Fruit fly (Drosophila melanogaster): ENCODE results near the gene Gmppb.

Gene Gmppb

DNA sequence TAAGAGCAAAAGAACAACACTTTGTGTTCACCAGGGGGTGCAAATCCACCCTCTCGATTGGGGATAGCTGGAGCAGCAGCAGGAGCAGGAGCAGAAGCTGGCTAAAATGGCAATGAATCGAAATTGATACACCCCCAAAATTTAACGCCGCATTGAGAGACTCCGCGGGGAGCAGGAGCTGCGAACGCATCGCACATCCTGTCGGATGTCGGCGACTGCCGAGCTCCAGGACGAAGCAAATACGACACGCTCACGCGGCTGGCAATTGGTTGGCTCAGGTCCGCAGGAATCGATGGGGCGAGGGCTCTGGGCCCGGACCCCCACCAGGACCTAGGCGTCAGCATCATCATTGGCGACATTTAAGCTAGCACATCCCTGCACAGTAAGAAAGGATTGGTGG, 31.7 kb downstream of the Gmppb start:
- TF ChIP-seq rgr (GFP tag; optimal IDR thresholded peaks at IDR 0.05) (no peak), Jra (GFP tag; optimal IDR thresholded peaks at IDR 0.05) (no peak)

DNA sequence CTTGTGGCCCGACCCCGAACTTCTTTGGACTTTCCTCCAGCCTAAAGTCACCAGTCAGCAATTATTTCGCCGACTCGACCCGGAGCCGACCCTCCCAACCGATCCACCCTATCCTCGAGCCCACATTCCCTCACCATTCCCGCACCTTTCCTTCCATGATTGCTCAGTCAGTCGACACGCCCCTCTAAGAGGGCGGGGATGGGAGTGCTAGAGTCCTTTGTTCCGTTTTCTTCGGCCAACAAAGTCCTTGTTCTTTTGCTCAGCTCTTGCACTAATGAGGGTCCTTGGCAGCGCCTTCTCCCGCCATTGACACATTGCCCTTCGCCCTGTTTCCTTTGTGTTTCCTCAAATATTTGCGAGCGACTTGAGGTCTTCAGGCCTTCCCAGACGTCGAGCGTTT, 34.1 kb downstream of the Gmppb start:
- TF ChIP-seq Sp1 (GFP tag; optimal IDR thresholded peaks at IDR 0.05) (no peak), sv (GFP tag; optimal IDR thresholded peaks at IDR 0.05) (no peak), pan (optimal IDR thresholded peaks at IDR 0.05) (no peak), Dfd (GFP tag; optimal IDR thresholded peaks at IDR 0.05) (no peak), GATAd (GFP tag; optimal IDR thresholded peaks at IDR 0.05) (no peak), rgr (GFP tag; optimal IDR thresholded peaks at IDR 0.05) (no peak), jim (GFP tag; optimal IDR thresholded peaks at IDR 0.05) (no peak), tai (GFP tag; optimal IDR thresholded peaks at IDR 0.05) (no peak), usp (GFP tag; optimal IDR thresholded peaks at IDR 0.05) (no peak), lola (GFP tag; optimal IDR thresholded peaks at IDR 0.05) (no peak), Jra (GFP tag; optimal IDR thresholded peaks at IDR 0.05) (no peak), OdsH (GFP tag; optimal IDR thresholded peaks at IDR 0.05) (no peak), CrebA (GFP tag; optimal IDR thresholded peaks at IDR 0.05; ENCODE audit: borderline replicate concordance) (no peak), h (GFP tag; optimal IDR thresholded peaks at IDR 0.05) (no peak), HLH106 (tag; optimal IDR thresholded peaks at IDR 0.05) (no peak), woc (GFP tag; optimal IDR thresholded peaks at IDR 0.05) (no peak), CG9705 (GFP tag; optimal IDR thresholded peaks at IDR 0.05) (no peak), Vsx2 (GFP tag; optimal IDR thresholded peaks at IDR 0.05; ENCODE audit: partially characterized antibody) (no peak)

DNA sequence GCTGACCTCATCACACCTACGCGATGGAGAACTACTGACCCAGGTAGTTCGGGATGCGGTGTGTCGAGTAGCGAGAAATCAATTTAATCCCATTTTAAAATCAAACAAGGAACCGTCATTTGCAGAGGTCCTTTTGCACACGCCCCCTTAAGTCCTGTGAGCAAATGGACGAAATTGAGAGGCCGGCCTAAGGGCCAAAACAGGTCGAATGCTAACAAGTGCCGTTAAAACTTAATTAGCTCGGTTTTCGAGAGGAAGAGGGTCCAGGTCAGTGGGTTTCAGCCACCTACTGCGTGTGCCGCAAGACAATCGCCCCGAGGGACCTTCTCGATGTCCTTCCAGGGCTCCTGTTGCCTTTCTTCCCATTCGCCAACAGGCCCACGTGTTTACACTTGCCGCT, 35.0 kb downstream of the Gmppb start:
- TF ChIP-seq GATAd (GFP tag; optimal IDR thresholded peaks at IDR 0.05) (no peak), brk (GFP tag; optimal IDR thresholded peaks at IDR 0.05) (no peak), N (GFP tag; optimal IDR thresholded peaks at IDR 0.05) (no peak), tai (GFP tag; optimal IDR thresholded peaks at IDR 0.05) (no peak), jim (GFP tag; optimal IDR thresholded peaks at IDR 0.05) (no peak), Hr78 (GFP tag; optimal IDR thresholded peaks at IDR 0.05) (no peak), dmrt93B (GFP tag; optimal IDR thresholded peaks at IDR 0.05) (no peak), Hr83 (GFP tag; optimal IDR thresholded peaks at IDR 0.05; ENCODE audit: poor library complexity, severe bottlenecking) (no peak), Abd-B (GFP tag; optimal IDR thresholded peaks at IDR 0.05) (no peak), sv (GFP tag; optimal IDR thresholded peaks at IDR 0.05) (no peak), pan (optimal IDR thresholded peaks at IDR 0.05) (no peak), Myc (optimal IDR thresholded peaks at IDR 0.05) (no peak), Jra (GFP tag; optimal IDR thresholded peaks at IDR 0.05) (no peak), Hnf4 (GFP tag; optimal IDR thresholded peaks at IDR 0.05) (no peak), sage (GFP tag; optimal IDR thresholded peaks at IDR 0.05) (no peak)

DNA sequence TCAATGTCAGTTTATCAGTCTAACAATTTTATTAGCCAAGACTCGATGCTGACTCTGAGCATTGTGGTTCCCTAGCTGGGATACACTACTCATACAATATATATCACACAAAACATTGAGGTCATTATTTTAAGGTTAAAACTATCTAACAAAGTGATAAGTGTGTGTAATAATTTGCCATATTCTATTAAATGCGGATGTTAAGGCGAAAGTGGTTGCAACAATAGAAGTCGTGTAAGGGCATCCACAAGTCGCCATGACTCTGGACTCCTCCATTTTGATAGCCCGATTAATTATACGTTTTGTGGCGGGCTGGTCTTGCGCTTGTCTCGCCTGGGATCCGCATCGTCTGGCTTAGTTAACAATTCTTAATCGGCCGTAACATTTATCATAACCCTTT, 35.5 kb downstream of the Gmppb start:
- no peak for TF ChIP-seq Rel (GFP tag; optimal IDR thresholded peaks at IDR 0.05)
- TF ChIP-seq Rel (tag; optimal IDR thresholded peaks at IDR 0.05), result no peak
- no peak for TF ChIP-seq Jra (GFP tag; optimal IDR thresholded peaks at IDR 0.05)
- no peak for TF ChIP-seq sv (GFP tag; optimal IDR thresholded peaks at IDR 0.05)
- TF ChIP-seq br (GFP tag; optimal IDR thresholded peaks at IDR 0.05), result no peak
- no peak for TF ChIP-seq dsf (GFP tag; optimal IDR thresholded peaks at IDR 0.05; ENCODE audit: borderline replicate concordance)
- TF ChIP-seq fru (GFP tag; optimal IDR thresholded peaks at IDR 0.05), result no peak
- TF ChIP-seq h (GFP tag; optimal IDR thresholded peaks at IDR 0.05), result no peak
- TF ChIP-seq tai (GFP tag; optimal IDR thresholded peaks at IDR 0.05), result no peak
- TF ChIP-seq Dfd (GFP tag; optimal IDR thresholded peaks at IDR 0.05), result no peak
- TF ChIP-seq woc (GFP tag; optimal IDR thresholded peaks at IDR 0.05), result no peak
- no peak for TF ChIP-seq usp (GFP tag; optimal IDR thresholded peaks at IDR 0.05)
- TF ChIP-seq pan (optimal IDR thresholded peaks at IDR 0.05), result no peak
- TF ChIP-seq foxo (GFP tag; optimal IDR thresholded peaks at IDR 0.05), result no peak
- no peak for TF ChIP-seq Hr83 (GFP tag; optimal IDR thresholded peaks at IDR 0.05; ENCODE audit: poor library complexity, severe bottlenecking)
- TF ChIP-seq CG9705 (GFP tag; optimal IDR thresholded peaks at IDR 0.05), result no peak
- TF ChIP-seq GATAd (GFP tag; optimal IDR thresholded peaks at IDR 0.05), result no peak
- TF ChIP-seq rgr (GFP tag; optimal IDR thresholded peaks at IDR 0.05), result no peak

DNA sequence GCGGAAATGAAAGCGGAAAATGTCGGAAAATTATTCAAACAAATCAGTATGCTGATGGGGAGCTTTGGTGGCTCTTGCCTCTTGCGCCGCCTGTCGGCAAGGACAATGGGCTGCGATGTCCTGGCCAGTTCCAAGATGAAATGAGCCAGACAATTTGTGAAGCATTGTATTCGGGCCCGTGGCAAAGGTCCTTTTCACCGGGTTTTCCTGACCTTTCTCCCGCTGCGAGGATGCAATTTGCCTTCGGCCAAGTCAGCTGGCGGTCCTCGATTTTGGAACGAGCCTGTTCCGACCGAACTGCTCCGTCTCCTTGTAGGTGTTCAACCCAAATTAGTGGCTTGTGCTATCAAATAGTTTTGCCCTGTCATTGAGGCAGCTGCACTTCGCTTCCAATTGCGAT, 36.1 kb downstream of the Gmppb start:
- no peak for TF ChIP-seq sage (GFP tag; optimal IDR thresholded peaks at IDR 0.05)
- TF ChIP-seq psq (GFP tag; optimal IDR thresholded peaks at IDR 0.05), result no peak
- TF ChIP-seq GATAd (GFP tag; optimal IDR thresholded peaks at IDR 0.05), result no peak
- no peak for TF ChIP-seq usp (GFP tag; optimal IDR thresholded peaks at IDR 0.05)
- TF ChIP-seq OdsH (GFP tag; optimal IDR thresholded peaks at IDR 0.05), result no peak
- no peak for TF ChIP-seq pan (optimal IDR thresholded peaks at IDR 0.05)
- no peak for TF ChIP-seq Hnf4 (GFP tag; optimal IDR thresholded peaks at IDR 0.05)
- TF ChIP-seq N (GFP tag; optimal IDR thresholded peaks at IDR 0.05), result no peak
- no peak for TF ChIP-seq Abd-B (GFP tag; optimal IDR thresholded peaks at IDR 0.05)
- no peak for TF ChIP-seq dl (GFP tag; optimal IDR thresholded peaks at IDR 0.05; ENCODE audit: insufficient read depth in 1 of 2, partially characterized antibody in 2 of 2)
- TF ChIP-seq Jra (GFP tag; optimal IDR thresholded peaks at IDR 0.05), result no peak
- TF ChIP-seq Dfd (GFP tag; optimal IDR thresholded peaks at IDR 0.05), result no peak
- TF ChIP-seq foxo (GFP tag; optimal IDR thresholded peaks at IDR 0.05), result no peak
- no peak for TF ChIP-seq Mio (GFP tag; optimal IDR thresholded peaks at IDR 0.05)
